Worm (Caenorhabditis elegans): Measurements from ENCODE around the gene fbxb-53.
A peak's percentile ranks its signal among the peaks of the same experiment; 100 is the strongest.

fbxb-53 gene

DNA sequence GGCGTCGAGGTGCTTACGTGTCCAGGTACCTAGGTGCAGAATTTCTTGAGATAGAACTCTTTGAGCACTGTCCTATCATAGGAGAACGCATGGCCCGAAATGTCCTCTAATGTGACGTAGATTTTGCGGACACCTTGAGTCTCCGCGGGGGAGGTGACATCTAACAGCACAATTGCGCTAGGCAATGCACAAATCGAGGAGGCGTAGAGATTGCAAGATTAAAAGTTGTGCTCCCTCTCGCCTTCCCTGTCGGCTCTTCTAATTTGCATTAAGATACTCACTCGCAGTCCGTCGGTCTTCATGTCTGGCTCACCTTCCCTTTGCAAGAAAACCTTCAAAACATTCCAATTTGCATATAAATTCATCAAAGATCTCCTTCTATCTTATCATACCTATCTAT, 2.9 kb downstream of the fbxb-53 start, which contains the start of gene F36H5.18:
F36H5.18 (plus strand) TSS at position 301 of the 400 bp plus-strand sequence.
- no peak for TF ChIP-seq pqm-1 (tag; optimal IDR thresholded peaks at IDR 0.05)
- no peak for TF ChIP-seq ceh-28 (tag; optimal IDR thresholded peaks at IDR 0.05)
- TF ChIP-seq nhr-23 (tag; optimal IDR thresholded peaks at IDR 0.05): no peak
- no peak for TF ChIP-seq nhr-28 (tag; optimal IDR thresholded peaks at IDR 0.05)
- TF ChIP-seq fkh-10 (GFP tag; optimal IDR thresholded peaks at IDR 0.05): no peak
- TF ChIP-seq fkh-2 (tag; optimal IDR thresholded peaks at IDR 0.05): no peak
- no peak for TF ChIP-seq nhr-237 (tag; optimal IDR thresholded peaks at IDR 0.05)
- no peak for TF ChIP-seq snpc-4 (tag; optimal IDR thresholded peaks at IDR 0.05)
- no peak for TF ChIP-seq ceh-82 (tag; optimal IDR thresholded peaks at IDR 0.05)
- no peak for TF ChIP-seq fos-1 (tag; optimal IDR thresholded peaks at IDR 0.05)
- no peak for TF ChIP-seq jun-1 (tag; optimal IDR thresholded peaks at IDR 0.05)
- TF ChIP-seq egl-5 (tag; optimal IDR thresholded peaks at IDR 0.05): no peak
- TF ChIP-seq nfya-1 (tag; optimal IDR thresholded peaks at IDR 0.05; ENCODE audit: insufficient read depth): no peak
- TF ChIP-seq nhr-11 (tag; optimal IDR thresholded peaks at IDR 0.05): no peak
- no peak for TF ChIP-seq sea-2 (GFP tag; optimal IDR thresholded peaks at IDR 0.05)
- no peak for TF ChIP-seq nhr-12 (tag; optimal IDR thresholded peaks at IDR 0.05)
- TF ChIP-seq ZK546.5 (tag; optimal IDR thresholded peaks at IDR 0.05): no peak
- TF ChIP-seq ztf-4 (tag; optimal IDR thresholded peaks at IDR 0.05): no peak

DNA sequence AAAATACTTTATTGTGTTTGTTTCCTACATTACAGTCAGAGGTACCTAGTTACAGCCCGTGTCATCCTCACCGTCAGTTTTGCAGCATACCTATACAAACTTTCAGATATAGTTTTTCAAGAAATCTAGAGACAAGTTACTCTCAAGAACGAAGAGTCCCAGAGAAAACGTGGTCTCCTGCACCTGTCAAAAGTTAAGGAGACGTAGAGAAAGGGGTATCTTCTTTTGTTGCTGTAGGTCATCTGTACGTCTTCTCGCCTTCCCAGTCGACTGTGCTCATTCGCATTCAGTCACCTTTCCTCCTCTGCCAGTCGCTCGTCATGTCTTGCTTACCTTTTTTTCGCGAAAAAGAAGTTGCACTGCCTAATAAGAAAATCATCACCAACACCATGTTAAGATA, 4.9 kb downstream of the fbxb-53 start, which contains the start of gene F36H5.4:
F36H5.4 (plus strand) TSS at position 301 of the 400 bp plus-strand sequence.
- TF ChIP-seq fkh-2 (tag; optimal IDR thresholded peaks at IDR 0.05) (no peak), fos-1 (tag; optimal IDR thresholded peaks at IDR 0.05) (no peak), ztf-11 (tag; optimal IDR thresholded peaks at IDR 0.05) (no peak), fkh-10 (GFP tag; optimal IDR thresholded peaks at IDR 0.05) (no peak), elt-2 (tag; optimal IDR thresholded peaks at IDR 0.05) (no peak), lin-39 (tag; optimal IDR thresholded peaks at IDR 0.05) (no peak), nhr-237 (tag; optimal IDR thresholded peaks at IDR 0.05) (no peak)

ce11 chrII:1763072-1763471, 6.4 kb downstream of the fbxb-53 start, which contains the start of gene math-28:
math-28 (plus strand) TSS chrII:1763372.
- TF ChIP-seq zag-1 (tag; optimal IDR thresholded peaks at IDR 0.05): no peak
- no peak for TF ChIP-seq aly-2 (tag; optimal IDR thresholded peaks at IDR 0.05)
- TF ChIP-seq fos-1 (tag; optimal IDR thresholded peaks at IDR 0.05): no peak
- no peak for TF ChIP-seq sea-2 (GFP tag; optimal IDR thresholded peaks at IDR 0.05)
- TF ChIP-seq ceh-9 (tag; optimal IDR thresholded peaks at IDR 0.05): no peak
- TF ChIP-seq skn-1 (tag; optimal IDR thresholded peaks at IDR 0.05): no peak
- no peak for TF ChIP-seq nfya-1 (tag; optimal IDR thresholded peaks at IDR 0.05; ENCODE audit: insufficient read depth)

- TF ChIP-seq pqm-1 (tag; optimal IDR thresholded peaks at IDR 0.05) (no peak), ceh-82 (tag; optimal IDR thresholded peaks at IDR 0.05) (no peak), fkh-10 (GFP tag; optimal IDR thresholded peaks at IDR 0.05) (no peak), nhr-11 (tag; optimal IDR thresholded peaks at IDR 0.05) (no peak), elt-1 (tag; optimal IDR thresholded peaks at IDR 0.05) (no peak), nhr-43 (tag; optimal IDR thresholded peaks at IDR 0.05; ENCODE audit: poor library complexity, severe bottlenecking) (no peak), skn-1 (tag; optimal IDR thresholded peaks at IDR 0.05) (no peak), lin-15B (tag; optimal IDR thresholded peaks at IDR 0.05) (no peak), R02D3.7 (tag; optimal IDR thresholded peaks at IDR 0.05) (no peak), lin-39 (tag; optimal IDR thresholded peaks at IDR 0.05) (no peak), ztf-4 (tag; optimal IDR thresholded peaks at IDR 0.05) (no peak), ceh-16 (tag; optimal IDR thresholded peaks at IDR 0.05) (no peak)
These were observed 10.0 kb downstream of the fbxb-53 start for ce11 chrII:1766715-1767114.

- TF ChIP-seq elt-2 (tag; optimal IDR thresholded peaks at IDR 0.05): peak; percentile 75
- peak; percentile 39 for TF ChIP-seq pqm-1 (tag; optimal IDR thresholded peaks at IDR 0.05)
These were observed 10.8 kb downstream of the fbxb-53 start for ce11 chrII:1767458-1767857.

ce11 chrII:1771347-1771746, 14.7 kb downstream of the fbxb-53 start, which contains the start of gene math-26:
math-26 (plus strand) TSS chrII:1771647.
- peak; percentile 21 for TF ChIP-seq elt-2 (tag; optimal IDR thresholded peaks at IDR 0.05)

DNA sequence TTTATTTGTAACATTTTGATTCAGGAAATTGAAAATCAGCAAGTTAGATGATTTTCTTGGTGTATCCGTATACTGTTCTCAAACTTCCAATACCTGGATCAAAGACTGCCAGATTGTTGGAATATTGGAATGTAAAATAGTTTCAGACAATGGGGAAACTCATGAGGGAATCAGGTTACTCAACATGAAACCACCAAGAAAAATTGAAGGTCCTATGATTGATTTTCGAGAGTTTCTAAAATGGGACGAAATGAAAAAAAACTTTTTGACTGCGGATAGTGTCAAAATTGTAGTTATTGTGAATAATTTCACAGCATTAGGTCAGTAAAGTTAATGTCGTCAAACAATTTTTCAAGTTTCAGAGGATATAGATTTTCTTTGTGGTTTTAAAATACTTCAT, 15.1 kb downstream of the fbxb-53 start, which contains the start of gene math-3:
math-3 (plus strand) TSS at position 301 of the 400 bp plus-strand sequence.
- TF ChIP-seq ztf-4 (tag; optimal IDR thresholded peaks at IDR 0.05): no peak
- TF ChIP-seq skn-1 (tag; optimal IDR thresholded peaks at IDR 0.05): no peak
- no peak for TF ChIP-seq nhr-28 (tag; optimal IDR thresholded peaks at IDR 0.05)
- TF ChIP-seq elt-1 (tag; optimal IDR thresholded peaks at IDR 0.05): no peak
- no peak for TF ChIP-seq nhr-25 (tag; optimal IDR thresholded peaks at IDR 0.05)
- no peak for TF ChIP-seq mdl-1 (tag; optimal IDR thresholded peaks at IDR 0.05)
- TF ChIP-seq sea-2 (GFP tag; optimal IDR thresholded peaks at IDR 0.05): no peak
- no peak for TF ChIP-seq pqm-1 (tag; optimal IDR thresholded peaks at IDR 0.05)
